Worm (Caenorhabditis elegans) whole organism, L4 larva: ENCODE measurements around the gene F23H12.5.

Source experiments
- ama-1 ChIP-seq: fragments of 150-350 bp; optimal IDR thresholded peaks from 2 replicates; lab custom pipeline; 2014; ENCODE audit warnings: inconsistent platforms, mixed read lengths
- ceh-82 ChIP-seq: sonication (generic microtip); optimal IDR thresholded peaks from 2 replicates; lab custom pipeline; 2017; ENCODE audit warnings: missing biosample characterization, missing genetic modification characterization
- egl-27 ChIP-seq: sonication (generic microtip); optimal IDR thresholded peaks from 3 replicates; lab custom pipeline; 2017; ENCODE audit warnings: missing biosample characterization, missing genetic modification reagents, missing genetic modification characterization
- hif-1 ChIP-seq, 2 experiments: sonication (generic microtip); optimal IDR thresholded peaks; 2 replicates each; lab custom pipeline; 2016 to 2017; ENCODE audit warnings: missing compliant biosample characterization in 2 of 2, missing genetic modification characterization in 2 of 2, missing genetic modification reagents in 2 of 2, missing genotype in 2 of 2, mild to moderate bottlenecking in 1 of 2
- lim-7 ChIP-seq: fragments of 200-800 bp; sonication (Bioruptor generic); IDR thresholded peaks from 2 replicates; pipeline ENCODE4 v1.3.6; 2022; ENCODE audit warnings: missing genetic modification characterization, missing compliant biosample characterization
- lin-13 ChIP-seq: fragments of 150-350 bp; optimal IDR thresholded peaks from 2 replicates; lab custom pipeline; 2014; ENCODE audit warnings: missing biosample characterization, missing genetic modification reagents, missing genetic modification characterization
- lin-38 ChIP-seq: fragments of 200-800 bp; sonication (Bioruptor generic); IDR thresholded peaks from 2 replicates; pipeline ENCODE4 v1.3.6; 2022; ENCODE audit warnings: missing genetic modification reagents, missing genetic modification characterization, missing compliant biosample characterization
- mep-1 ChIP-seq: fragments of 150-350 bp; sonication (generic microtip); optimal IDR thresholded peaks from 3 replicates; lab custom pipeline; 2014; ENCODE audit warnings: missing biosample characterization, missing genetic modification characterization
- nhr-41 ChIP-seq: fragments of 200-800 bp; sonication (Bioruptor generic); IDR thresholded peaks from 2 replicates; pipeline ENCODE4 v1.3.6; 2022; ENCODE audit warnings: missing genetic modification reagents, missing genetic modification characterization, missing compliant biosample characterization
- unc-39 ChIP-seq: sonication (generic microtip); optimal IDR thresholded peaks from 2 replicates; lab custom pipeline; 2017; ENCODE audit warnings: missing biosample characterization, missing genetic modification characterization
- zag-1 ChIP-seq: fragments of 150-350 bp; optimal IDR thresholded peaks from 2 replicates; lab custom pipeline; 2014; ENCODE audit warnings: missing biosample characterization, missing genetic modification characterization

DNA sequence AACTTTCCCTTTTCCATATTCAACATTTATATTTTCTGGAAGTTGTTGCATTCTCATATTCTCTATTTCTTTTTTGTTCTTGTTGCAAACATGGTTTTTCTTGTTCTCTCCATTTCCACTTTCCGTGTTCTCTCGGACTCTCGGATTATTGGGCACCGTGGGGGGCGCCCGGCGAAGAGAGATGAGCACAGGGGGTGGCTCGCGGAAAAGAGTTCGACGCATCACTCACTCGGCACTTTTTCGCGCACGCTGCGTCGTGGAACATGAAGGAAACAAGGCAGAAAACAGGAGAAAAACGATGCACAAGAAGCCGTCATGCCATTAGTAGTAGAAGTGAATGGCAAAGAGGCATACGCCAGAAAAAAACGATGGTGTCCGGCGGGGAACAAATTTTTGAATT, 31.8 kb upstream of the F23H12.5 start:
- TF ChIP-seq egl-27 (tag; lab: Kevin White, UChicago) (no peak), unc-39 (tag; lab: Kevin White, UChicago) (no peak), mep-1 (tag; lab: Kevin White, UChicago) (no peak), lin-13 (GFP tag; lab: Kevin White, UChicago) (no peak), ceh-82 (tag; lab: Kevin White, UChicago) (no peak), lim-7 (GFP tag; lab: Robert Waterston, UW) (no peak), hif-1 (tag; optimal IDR thresholded peaks at IDR 0.05; lab: Kevin White, UChicago) (no peak), zag-1 (tag; lab: Kevin White, UChicago) (no peak), lin-38 (GFP tag; lab: Robert Waterston, UW) (no peak), ama-1 (lab: Kevin White, UChicago) (no peak), nhr-41 (GFP tag; lab: Robert Waterston, UW) (no peak)
